Fruit fly (Drosophila melanogaster) ovary, adult (tissue): ENCODE measurements around the gene CG6418.

Experiments used
- CG17801 ChIP-seq: fragments of 200-800 bp; optimal IDR thresholded peaks from 2 replicates; lab custom pipeline; 2019; ENCODE audit warnings: missing biosample characterization, mild to moderate bottlenecking, missing genetic modification characterization, moderate library complexity; ENCODE audit not compliant: partially characterized antibody

CG6418 gene

dm6 chr3L:10878842-10879241, at the start of gene CG6418, which contains the start of gene Blos4:
Gene CG6418 (minus strand): TSS chr3L:10879037.
Gene Blos4 (plus strand): TSS chr3L:10879085.
- no peak for TF ChIP-seq CG17801 (GFP tag; lab: Kevin White, UChicago)

- no peak for TF ChIP-seq CG17801 (GFP tag; lab: Kevin White, UChicago)
Measured at dm6 chr3L:10927953-10928352, 49.1 kb upstream of the CG6418 start.

dm6 chr3L:10927349-10927748, 48.5 kb upstream of the CG6418 start:
- no peak for TF ChIP-seq CG17801 (GFP tag; lab: Kevin White, UChicago)

dm6 chr3L:10924683-10925082, 45.8 kb upstream of the CG6418 start:
- TF ChIP-seq CG17801 (GFP tag; lab: Kevin White, UChicago), result no peak

dm6 chr3L:10922973-10923372, 44.1 kb upstream of the CG6418 start:
- no peak for TF ChIP-seq CG17801 (GFP tag; lab: Kevin White, UChicago)

- no peak for TF ChIP-seq CG17801 (GFP tag; lab: Kevin White, UChicago)
Measured at dm6 chr3L:10918454-10918853, 39.6 kb upstream of the CG6418 start.

- TF ChIP-seq CG17801 (GFP tag; lab: Kevin White, UChicago), result no peak
Measured at dm6 chr3L:10917263-10917662, 38.4 kb upstream of the CG6418 start.

dm6 chr3L:10913214-10913613, 34.4 kb upstream of the CG6418 start:
- TF ChIP-seq CG17801 (GFP tag; lab: Kevin White, UChicago), result no peak

dm6 chr3L:10909612-10910011, 30.8 kb upstream of the CG6418 start:
- no peak for TF ChIP-seq CG17801 (GFP tag; lab: Kevin White, UChicago)

dm6 chr3L:10904770-10905169, 25.9 kb upstream of the CG6418 start:
- no peak for TF ChIP-seq CG17801 (GFP tag; lab: Kevin White, UChicago)

dm6 chr3L:10903449-10903848, 24.6 kb upstream of the CG6418 start:
- TF ChIP-seq CG17801 (GFP tag; lab: Kevin White, UChicago), result no peak

- no peak for TF ChIP-seq CG17801 (GFP tag; lab: Kevin White, UChicago)
Measured at dm6 chr3L:10899087-10899511, 20.3 kb upstream of the CG6418 start, which contains the start of gene Aps. Gene Aps (minus strand): TSS chr3L:10899123.

dm6 chr3L:10898256-10898735, 19.5 kb upstream of the CG6418 start:
- TF ChIP-seq CG17801 (GFP tag; lab: Kevin White, UChicago), result peak; percentile 84

dm6 chr3L:10897534-10898255, 18.9 kb upstream of the CG6418 start:
- no peak for TF ChIP-seq CG17801 (GFP tag; lab: Kevin White, UChicago)

- no peak for TF ChIP-seq CG17801 (GFP tag; lab: Kevin White, UChicago)
Measured at dm6 chr3L:10896923-10897322, 18.1 kb upstream of the CG6418 start.

dm6 chr3L:10894159-10894558, 15.3 kb upstream of the CG6418 start, which contains the start of gene Cpr67Fb:
Gene Cpr67Fb (plus strand): TSS chr3L:10894173.
- no peak for TF ChIP-seq CG17801 (GFP tag; lab: Kevin White, UChicago)
